Worm (Caenorhabditis elegans): ENCODE measurements around the gene sss-1.

sss-1 gene

DNA sequence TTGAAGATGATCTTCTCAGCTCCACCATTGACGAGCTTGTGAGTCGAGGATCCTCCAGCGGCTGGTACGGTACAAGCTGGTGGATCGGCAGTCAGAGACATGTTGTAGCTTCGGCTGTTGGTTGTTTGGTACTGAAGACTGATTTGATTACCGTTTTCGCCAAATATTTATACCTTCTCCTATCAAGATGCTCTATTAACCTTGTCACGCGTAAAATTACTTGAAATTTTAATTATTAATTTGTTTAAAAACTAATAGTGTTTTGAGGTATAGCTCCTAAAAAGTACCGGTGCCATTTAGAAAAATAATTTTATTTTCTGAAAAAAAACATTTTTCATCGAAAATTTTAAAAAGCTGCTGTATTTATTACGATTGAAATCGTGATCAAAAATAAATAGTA is 42.6 kb downstream of the sss-1 start, which contains the start of gene ssp-10:
Gene ssp-10, minus strand, starts transcription at position 101 of the 400 bp plus-strand sequence.
- TF ChIP-seq ceh-2 (tag; optimal IDR thresholded peaks at IDR 0.05) = no peak

ce11 chrIV:9849624-9850023 is 43.9 kb downstream of the sss-1 start, which contains the start of gene K07F5.8:
K07F5.8 (minus strand) TSS chrIV:9849724.
- TF ChIP-seq sdc-2 (tag; optimal IDR thresholded peaks at IDR 0.05) (no peak), pat-9 (tag; optimal IDR thresholded peaks at IDR 0.05) (no peak), fkh-10 (GFP tag; optimal IDR thresholded peaks at IDR 0.05) (no peak), ceh-31 (tag; optimal IDR thresholded peaks at IDR 0.05) (no peak), ttx-3 (tag; optimal IDR thresholded peaks at IDR 0.05) (no peak), fkh-6 (tag; optimal IDR thresholded peaks at IDR 0.05) (no peak), ceh-14 (tag; optimal IDR thresholded peaks at IDR 0.05) (no peak), hlh-13 (GFP tag; optimal IDR thresholded peaks at IDR 0.05) (no peak), hlh-8 (tag; optimal IDR thresholded peaks at IDR 0.05) (no peak), hlh-15 (tag; optimal IDR thresholded peaks at IDR 0.05) (no peak), sox-4 (tag; optimal IDR thresholded peaks at IDR 0.05) (no peak), fax-1 (tag; optimal IDR thresholded peaks at IDR 0.05) (no peak), K09A11.1 (tag; optimal IDR thresholded peaks at IDR 0.05; ENCODE audit: insufficient read depth) (no peak)

DNA sequence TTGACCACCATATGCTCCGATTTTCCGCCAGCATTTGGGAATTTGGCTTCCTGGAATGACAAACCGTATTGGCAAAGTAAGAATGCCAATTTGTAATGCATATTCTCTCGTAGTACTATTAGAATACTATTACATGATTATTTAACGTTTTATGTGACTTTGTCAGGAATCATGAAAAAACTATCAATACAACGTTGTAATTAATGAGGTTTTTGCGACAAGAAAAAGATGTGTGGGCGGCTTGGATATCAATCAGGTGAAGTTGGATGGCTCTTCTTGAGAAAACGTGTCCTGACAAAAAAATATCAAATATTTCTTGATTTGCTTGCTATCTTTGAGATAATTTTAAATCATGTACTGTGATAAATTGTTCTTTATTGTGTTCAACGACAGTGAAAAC is 45.5 kb downstream of the sss-1 start, which contains the start of gene K07F5.7:
Gene K07F5.7, minus strand, starts transcription at position 101 of the 400 bp plus-strand sequence.
- TF ChIP-seq syd-9 (tag; optimal IDR thresholded peaks at IDR 0.05) (no peak), ceh-18 (tag; optimal IDR thresholded peaks at IDR 0.05) (no peak), nhr-232 (tag; optimal IDR thresholded peaks at IDR 0.05) (no peak), madf-2 (tag; optimal IDR thresholded peaks at IDR 0.05) (no peak), dve-1 (tag; optimal IDR thresholded peaks at IDR 0.05) (no peak), ceh-6 (GFP tag; optimal IDR thresholded peaks at IDR 0.05) (no peak), mec-3 (tag; optimal IDR thresholded peaks at IDR 0.05; ENCODE audit: borderline replicate concordance) (no peak), hlh-30 (tag; optimal IDR thresholded peaks at IDR 0.05; ENCODE audit: insufficient read depth) (no peak)

- TF ChIP-seq T23F11.4 (GFP tag; optimal IDR thresholded peaks at IDR 0.05) (no peak), hlh-30 (tag; optimal IDR thresholded peaks at IDR 0.05; ENCODE audit: insufficient read depth) (no peak), ceh-9 (tag; optimal IDR thresholded peaks at IDR 0.05) (no peak), Y22D7AL.16 (tag; optimal IDR thresholded peaks at IDR 0.05) (no peak), ceh-2 (tag; optimal IDR thresholded peaks at IDR 0.05) (no peak), tbx-7 (tag; optimal IDR thresholded peaks at IDR 0.05) (no peak), elt-2 (tag; optimal IDR thresholded peaks at IDR 0.05) (no peak), F13H6.1 (tag; optimal IDR thresholded peaks at IDR 0.05) (no peak), tbx-2 (tag; optimal IDR thresholded peaks at IDR 0.05) (no peak), unc-42 (tag; optimal IDR thresholded peaks at IDR 0.05) (no peak), sox-2 (GFP tag; IDR thresholded peaks at IDR 0.05) (no peak), hlh-15 (tag; optimal IDR thresholded peaks at IDR 0.05) (no peak), nfya-1 (tag; optimal IDR thresholded peaks at IDR 0.05) (no peak), nhr-11 (tag; optimal IDR thresholded peaks at IDR 0.05) (no peak), pqm-1 (tag; optimal IDR thresholded peaks at IDR 0.05) (no peak), pat-9 (tag; optimal IDR thresholded peaks at IDR 0.05) (no peak), ceh-48 (tag; optimal IDR thresholded peaks at IDR 0.05) (no peak)
These were observed 47.0 kb downstream of the sss-1 start, which contains the start of gene K07F5.6 for ce11 chrIV:9846574-9846973. K07F5.6 (minus strand) TSS chrIV:9846674.

- TF ChIP-seq ceh-18 (tag; optimal IDR thresholded peaks at IDR 0.05) (no peak), pros-1 (tag; optimal IDR thresholded peaks at IDR 0.05) (no peak), tbx-2 (tag; optimal IDR thresholded peaks at IDR 0.05) (no peak), elt-2 (tag; optimal IDR thresholded peaks at IDR 0.05) (no peak), ceh-45 (GFP tag; IDR thresholded peaks at IDR 0.05) (no peak)
These were observed 49.8 kb downstream of the sss-1 start, which contains the start of gene nspd-2 for ce11 chrIV:9843760-9844159. nspd-2 (plus strand) TSS chrIV:9844060.
